Worm (Caenorhabditis elegans): ENCODE data around the gene ufd-2.
A peak's percentile ranks its signal among the peaks of the same experiment; 100 is the strongest.

The ufd-2 gene

DNA sequence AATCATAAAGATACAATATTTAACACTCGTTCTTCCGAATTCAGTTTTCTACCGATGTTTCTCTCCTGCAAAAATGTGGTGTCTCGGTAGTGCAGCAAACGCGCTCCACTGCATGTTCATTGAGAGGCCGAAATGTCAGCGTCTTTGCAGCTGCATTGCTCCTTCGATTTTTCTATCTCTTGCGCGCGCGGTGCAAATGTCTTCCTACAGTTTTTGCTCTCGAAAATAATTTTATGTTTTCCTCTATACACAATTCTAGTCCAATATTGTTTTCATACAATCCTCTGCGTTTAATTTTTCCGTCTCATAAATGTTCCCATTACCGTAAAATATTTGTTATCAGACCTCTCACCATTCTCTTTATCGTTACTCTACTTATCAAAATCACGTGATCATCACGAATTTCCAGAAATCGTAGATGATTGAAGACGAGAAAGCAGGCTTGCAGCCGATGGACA lies at the start of gene ufd-2 (continued):
- TF ChIP-seq nhr-71 (tag; optimal IDR thresholded peaks at IDR 0.05) (peak; percentile 74), efl-3 (GFP tag; optimal IDR thresholded peaks at IDR 0.05) (no peak), zag-1 (tag; optimal IDR thresholded peaks at IDR 0.05) (peak; percentile 5), mef-2 (tag; optimal IDR thresholded peaks at IDR 0.05) (no peak), fos-1 (tag; optimal IDR thresholded peaks at IDR 0.05) (peak; percentile 17), nhr-19 (GFP tag; conservative IDR thresholded peaks at IDR 0.05) (peak; percentile 44), nhr-47 (tag; optimal IDR thresholded peaks at IDR 0.05) (peak; percentile 64), snpc-4 (tag; optimal IDR thresholded peaks at IDR 0.05) (no peak), isw-1 (GFP tag; IDR thresholded peaks at IDR 0.05) (peak; percentile 22), dpl-1 (GFP tag; optimal IDR thresholded peaks at IDR 0.05) (peak; percentile 61 to 75 (median 66)), skn-1 (tag; optimal IDR thresholded peaks at IDR 0.05) (peak; percentile 89), ceh-82 (tag; optimal IDR thresholded peaks at IDR 0.05) (peak; percentile 45 to 76 (median 74)), ceh-63 (GFP tag; optimal IDR thresholded peaks at IDR 0.05) (no peak)

ce11 chrII:8015483-8015938 lies 47.0 kb upstream of the ufd-2 start:
- TF ChIP-seq irx-1 (tag; optimal IDR thresholded peaks at IDR 0.05) (no peak), dpl-1 (GFP tag; optimal IDR thresholded peaks at IDR 0.05) (peak in 1 of 3 experiments; percentile 22), nhr-19 (GFP tag; conservative IDR thresholded peaks at IDR 0.05) (peak; percentile 5; the same call in 1 of the 2 replicates), nhr-12 (tag; optimal IDR thresholded peaks at IDR 0.05) (no peak), isw-1 (GFP tag; IDR thresholded peaks at IDR 0.05) (no peak), lin-15B (tag; optimal IDR thresholded peaks at IDR 0.05) (no peak), nhr-237 (tag; optimal IDR thresholded peaks at IDR 0.05) (no peak), egl-13 (tag; optimal IDR thresholded peaks at IDR 0.05) (no peak), sptf-1 (tag; optimal IDR thresholded peaks at IDR 0.05) (no peak), zag-1 (tag; optimal IDR thresholded peaks at IDR 0.05) (no peak), fkh-4 (tag; optimal IDR thresholded peaks at IDR 0.05; ENCODE audit: borderline replicate concordance) (no peak), F16B12.6 (tag; optimal IDR thresholded peaks at IDR 0.05) (no peak), tlp-1 (tag; optimal IDR thresholded peaks at IDR 0.05) (no peak), nhr-77 (tag; optimal IDR thresholded peaks at IDR 0.05) (peak; percentile 52), snpc-4 (tag; optimal IDR thresholded peaks at IDR 0.05) (no peak), aly-2 (tag; optimal IDR thresholded peaks at IDR 0.05) (no peak), lir-3 (tag; optimal IDR thresholded peaks at IDR 0.05; ENCODE audit: poor library complexity) (no peak), fkh-8 (tag; optimal IDR thresholded peaks at IDR 0.05) (no peak), nhr-28 (tag; optimal IDR thresholded peaks at IDR 0.05) (no peak), mab-9 (GFP tag; IDR thresholded peaks at IDR 0.05) (no peak), ets-5 (GFP tag; IDR thresholded peaks at IDR 0.05) (no peak), pax-3 (tag; optimal IDR thresholded peaks at IDR 0.05) (no peak), rnt-1 (tag; optimal IDR thresholded peaks at IDR 0.05) (peak; percentile 31), ztf-11 (tag; optimal IDR thresholded peaks at IDR 0.05) (no peak), nhr-71 (tag; optimal IDR thresholded peaks at IDR 0.05) (peak; percentile 28), ceh-63 (GFP tag; optimal IDR thresholded peaks at IDR 0.05) (no peak), sup-37 (GFP tag; optimal IDR thresholded peaks at IDR 0.05) (no peak), jun-1 (tag; optimal IDR thresholded peaks at IDR 0.05) (no peak), nhr-90 (tag; optimal IDR thresholded peaks at IDR 0.05; ENCODE audit: poor library complexity) (peak; percentile 24), nhr-84 (tag; optimal IDR thresholded peaks at IDR 0.05) (no peak), ces-1 (GFP tag; optimal IDR thresholded peaks at IDR 0.05) (no peak), C04F5.9 (tag; optimal IDR thresholded peaks at IDR 0.05) (no peak), ztf-4 (tag; optimal IDR thresholded peaks at IDR 0.05) (peak; percentile 16), xbp-1 (tag; optimal IDR thresholded peaks at IDR 0.05) (no peak), hlh-4 (tag; optimal IDR thresholded peaks at IDR 0.05) (no peak), mdl-1 (tag; optimal IDR thresholded peaks at IDR 0.05) (peak in 1 of 2 experiments; percentile 51), swsn-7 (tag; optimal IDR thresholded peaks at IDR 0.05) (peak; percentile 42), nhr-76 (tag; optimal IDR thresholded peaks at IDR 0.05) (no peak), pag-3 (tag; optimal IDR thresholded peaks at IDR 0.05; ENCODE audit: borderline replicate concordance, insufficient read depth) (no peak), pqm-1 (tag; optimal IDR thresholded peaks at IDR 0.05) (no peak), ceh-82 (tag; optimal IDR thresholded peaks at IDR 0.05) (no peak), unc-30 (tag; optimal IDR thresholded peaks at IDR 0.05) (no peak), aha-1 (tag; optimal IDR thresholded peaks at IDR 0.05) (no peak), hlh-17 (GFP tag; optimal IDR thresholded peaks at IDR 0.05; ENCODE audit: borderline replicate concordance) (no peak), fkh-10 (GFP tag; optimal IDR thresholded peaks at IDR 0.05) (no peak)
